Worm (Caenorhabditis elegans) whole organism, L3 larva: ENCODE results near the gene alg-1.

Source experiments
- ceh-9 ChIP-seq: sonication (generic microtip); optimal IDR thresholded peaks from 2 replicates; lab custom pipeline; 2018; ENCODE audit warnings: missing biosample characterization, missing genetic modification characterization
- daf-12 ChIP-seq: fragments of 150-350 bp; optimal IDR thresholded peaks from 2 replicates; lab custom pipeline; 2014; ENCODE audit warnings: missing biosample characterization, missing genetic modification reagents, missing genetic modification characterization
- fkh-10 ChIP-seq: sonication (generic microtip); optimal IDR thresholded peaks from 2 replicates; lab custom pipeline; 2017; ENCODE audit warnings: missing biosample characterization, missing genetic modification reagents, missing genetic modification characterization
- jun-1 ChIP-seq: fragments of 150-350 bp; optimal IDR thresholded peaks from 2 replicates; lab custom pipeline; 2014; ENCODE audit warnings: missing biosample characterization, missing genetic modification reagents, missing genetic modification characterization
- lin-39 ChIP-seq: fragments of 150-350 bp; optimal IDR thresholded peaks from 2 replicates; lab custom pipeline; 2018; ENCODE audit warnings: missing biosample characterization, missing genetic modification reagents, missing genetic modification characterization
- nhr-11 ChIP-seq: fragments of 150-350 bp; optimal IDR thresholded peaks from 2 replicates; lab custom pipeline; 2014; ENCODE audit warnings: missing biosample characterization, missing genetic modification characterization
- nhr-28 ChIP-seq: fragments of 150-350 bp; optimal IDR thresholded peaks from 2 replicates; lab custom pipeline; 2014; ENCODE audit warnings: missing biosample characterization, missing genetic modification characterization
- nhr-67 ChIP-seq: fragments of 150-350 bp; optimal IDR thresholded peaks from 2 replicates; lab custom pipeline; 2014; ENCODE audit warnings: missing biosample characterization, missing genetic modification characterization
- sea-2 ChIP-seq: fragments of 150-350 bp; sonication (generic microtip); optimal IDR thresholded peaks from 4 replicates; lab custom pipeline; 2014; ENCODE audit warnings: missing biosample characterization, missing genetic modification reagents, missing genetic modification characterization
- snpc-4 ChIP-seq: fragments of 150-350 bp; optimal IDR thresholded peaks from 2 replicates; lab custom pipeline; 2014; ENCODE audit warnings: missing biosample characterization, missing genetic modification characterization
- zag-1 ChIP-seq: fragments of 150-350 bp; optimal IDR thresholded peaks from 2 replicates; lab custom pipeline; 2014; ENCODE audit warnings: missing biosample characterization, missing genetic modification characterization
- ztf-11 ChIP-seq: fragments of 150-350 bp; optimal IDR thresholded peaks from 2 replicates; lab custom pipeline; 2014; ENCODE audit warnings: missing biosample characterization, missing genetic modification characterization

DNA sequence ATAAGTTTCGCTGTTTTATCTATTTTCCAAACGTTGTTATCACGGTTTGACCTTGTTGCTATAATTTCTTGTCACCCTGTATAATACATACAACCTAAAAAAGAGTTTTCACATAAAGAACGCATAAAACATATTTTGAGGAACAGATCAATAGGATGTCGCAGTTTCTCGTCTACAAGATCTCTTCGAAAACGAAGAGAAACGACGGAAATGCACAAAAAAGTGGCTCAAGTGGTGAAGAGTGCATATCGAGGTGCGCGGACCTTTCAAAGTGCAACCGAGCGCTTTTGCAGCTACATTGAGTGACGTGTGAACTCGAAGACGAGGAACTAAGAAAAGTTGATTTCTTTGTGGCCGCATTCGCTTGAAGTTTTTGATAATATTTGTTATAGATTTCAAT, 34.6 kb upstream of the alg-1 start, which contains the start of gene Y26E6A.2:
- TF ChIP-seq nhr-11 (tag; lab: Kevin White, UChicago) (no peak), lin-39 (no peak), fkh-10 (GFP tag; lab: Kevin White, UChicago) (no peak), nhr-28 (no peak), nhr-67 (tag; lab: Kevin White, UChicago) (no peak), daf-12 (no peak), sea-2 (GFP tag; lab: Kevin White, UChicago) (no peak), jun-1 (no peak), snpc-4 (tag; lab: Kevin White, UChicago) (no peak), ceh-9 (tag; lab: Kevin White, UChicago) (no peak), zag-1 (no peak), ztf-11 (tag; lab: Kevin White, UChicago) (no peak)
